Worm (Caenorhabditis elegans) whole organism, young adult: Measurements from ENCODE around the gene ZK1290.13.

Source experiments
- B0336.3 ChIP-seq: fragments of 200-800 bp; sonication (Bioruptor generic); IDR thresholded peaks from 2 replicates; pipeline ENCODE4 v1.3.6; 2022; ENCODE audit warnings: missing genetic modification characterization, missing compliant biosample characterization
- ama-1 ChIP-seq, 3 experiments: fragments of 150-350 bp in 1 of 3; sonication (generic microtip) in 2 of 3; optimal IDR thresholded peaks; 2 replicates each; lab custom pipeline; 2014 to 2018; ENCODE audit warnings: missing biosample characterization in 2 of 3, missing genetic modification characterization in 2 of 3, missing genetic modification reagents in 2 of 3
- ceh-40 ChIP-seq: fragments of 200-800 bp; sonication (Bioruptor generic); IDR thresholded peaks from 2 replicates; pipeline ENCODE4 v1.3.6; 2022; ENCODE audit warnings: missing genetic modification characterization, missing compliant biosample characterization
- let-526 ChIP-seq: fragments of 200-800 bp; sonication (Bioruptor generic); IDR thresholded peaks from 2 replicates; pipeline ENCODE4 v1.3.6; 2022; ENCODE audit warnings: missing genetic modification reagents, missing genetic modification characterization, missing compliant biosample characterization
- mxl-1 ChIP-seq: sonication (generic microtip); optimal IDR thresholded peaks from 2 replicates; lab custom pipeline; 2016; ENCODE audit warnings: missing genetic modification characterization, missing compliant biosample characterization
- pha-4 ChIP-seq: fragments of 150-350 bp; sonication (generic microtip); optimal IDR thresholded peaks from 2 replicates; lab custom pipeline; 2014; ENCODE audit warnings: missing biosample characterization, missing genetic modification reagents, missing genetic modification characterization

DNA sequence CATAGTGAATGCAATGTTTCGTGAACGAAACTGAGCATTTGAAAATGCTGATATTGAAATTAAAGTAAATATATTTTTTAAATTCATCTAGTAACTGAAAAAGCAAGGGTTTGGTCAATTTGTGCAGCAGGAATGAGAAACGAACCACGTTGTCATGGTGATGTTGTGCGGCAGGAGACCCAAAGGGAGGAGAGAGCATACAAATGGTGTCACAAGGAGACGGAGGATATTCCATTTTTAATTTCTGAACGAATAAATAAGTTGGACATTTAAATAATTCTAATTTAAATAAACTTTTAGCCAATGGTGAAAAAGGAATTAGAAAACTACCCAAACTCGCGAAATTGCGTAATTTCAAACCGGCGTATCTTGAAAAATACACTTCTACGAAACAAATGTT, 48.7 kb downstream of the ZK1290.13 start, which contains the start of gene mks-3:
- no peak for TF ChIP-seq ama-1 (optimal IDR thresholded peaks at IDR 0.05; lab: Kevin White, UChicago)
- no peak for TF ChIP-seq ama-1 (GFP tag; optimal IDR thresholded peaks at IDR 0.05; lab: Kevin White, UChicago)
- no peak for TF ChIP-seq ceh-40 (GFP tag; lab: Robert Waterston, UW)
- TF ChIP-seq let-526 (GFP tag; lab: Robert Waterston, UW): no peak
- no peak for TF ChIP-seq pha-4 (tag; lab: Kevin White, UChicago)
- TF ChIP-seq B0336.3 (GFP tag; lab: Robert Waterston, UW): no peak
- TF ChIP-seq mxl-1 (tag; lab: Kevin White, UChicago): no peak
